Worm (Caenorhabditis elegans): ENCODE results near the gene C25E10.8.

Gene C25E10.8

ce11 chrV:9049271-9049670 lies 4.6 kb downstream of the C25E10.8 start:
- no peak for TF ChIP-seq ceh-62 (tag; optimal IDR thresholded peaks at IDR 0.05)
- TF ChIP-seq T26A8.4 (GFP tag; IDR thresholded peaks at IDR 0.05): no peak
- no peak for TF ChIP-seq nhr-77 (tag; optimal IDR thresholded peaks at IDR 0.05)
- TF ChIP-seq dmd-9 (GFP tag; IDR thresholded peaks at IDR 0.05): no peak
- no peak for TF ChIP-seq lin-29 (GFP tag; IDR thresholded peaks at IDR 0.05)
- no peak for TF ChIP-seq nhr-25 (tag; optimal IDR thresholded peaks at IDR 0.05; ENCODE audit: borderline replicate concordance, insufficient read depth)
- no peak for TF ChIP-seq nhr-41 (GFP tag; IDR thresholded peaks at IDR 0.05)
- no peak for TF ChIP-seq pqm-1 (tag; optimal IDR thresholded peaks at IDR 0.05)
- TF ChIP-seq snpc-4 (tag; optimal IDR thresholded peaks at IDR 0.05): no peak

ce11 chrV:9047555-9048049 lies 6.3 kb downstream of the C25E10.8 start, which contains the start of gene C25E10.17:
Gene C25E10.17 (minus strand): TSS chrV:9047605.
- TF ChIP-seq arid-1 (GFP tag; conservative IDR thresholded peaks at IDR 0.05) (no peak), aha-1 (tag) (peak; percentile 92), nhr-25 (tag; optimal IDR thresholded peaks at IDR 0.05; ENCODE audit: borderline replicate concordance, insufficient read depth) (no peak), sdz-12 (GFP tag; optimal IDR thresholded peaks at IDR 0.05) (no peak)

ce11 chrV:9044871-9045270 lies 9.0 kb downstream of the C25E10.8 start, which contains the start of gene nhr-30:
Gene nhr-30 (plus strand): TSS chrV:9045171.
- TF ChIP-seq unc-62 (GFP tag; optimal IDR thresholded peaks at IDR 0.05 in 1 of 2) (peak in 1 of 2 experiments; percentile 1), unc-62 (tag; optimal IDR thresholded peaks at IDR 0.05) (no peak), ztf-7 (tag; optimal IDR thresholded peaks at IDR 0.05) (no peak), nhr-6 (tag; optimal IDR thresholded peaks at IDR 0.05) (no peak), dmd-9 (GFP tag; IDR thresholded peaks at IDR 0.05) (no peak), arid-1 (GFP tag; conservative IDR thresholded peaks at IDR 0.05) (no peak), unc-39 (tag; optimal IDR thresholded peaks at IDR 0.05) (no peak)

ce11 chrV:9041030-9041429 lies 12.8 kb downstream of the C25E10.8 start, which contains the start of gene cyp-33B1:
Gene cyp-33B1 (plus strand): TSS chrV:9041330.
- TF ChIP-seq nhr-76 (tag; optimal IDR thresholded peaks at IDR 0.05) (no peak), mep-1 (tag; optimal IDR thresholded peaks at IDR 0.05) (no peak), ztf-11 (tag; optimal IDR thresholded peaks at IDR 0.05) (no peak), Y75B8A.6 (GFP tag; IDR thresholded peaks at IDR 0.05) (no peak), spr-1 (tag; optimal IDR thresholded peaks at IDR 0.05) (no peak), hmg-1.1 (GFP tag; IDR thresholded peaks at IDR 0.05) (no peak), ctbp-1 (GFP tag; IDR thresholded peaks at IDR 0.05) (no peak), egl-27 (tag; optimal IDR thresholded peaks at IDR 0.05) (no peak), hlh-11 (tag; optimal IDR thresholded peaks at IDR 0.05) (no peak), F37D6.2 (tag; optimal IDR thresholded peaks at IDR 0.05) (no peak), zfp-3 (GFP tag; conservative IDR thresholded peaks at IDR 0.05) (no peak), nhr-10 (tag; optimal IDR thresholded peaks at IDR 0.05) (no peak), daf-8 (GFP tag; IDR thresholded peaks at IDR 0.05) (no peak), fkh-10 (GFP tag; optimal IDR thresholded peaks at IDR 0.05) (no peak), tag-97 (GFP tag; IDR thresholded peaks at IDR 0.05) (no peak), lin-15B (tag; optimal IDR thresholded peaks at IDR 0.05) (no peak), nhr-6 (tag; optimal IDR thresholded peaks at IDR 0.05) (no peak), unc-39 (tag; optimal IDR thresholded peaks at IDR 0.05) (no peak)

ce11 chrV:9035685-9036084 lies 18.2 kb downstream of the C25E10.8 start, which contains the start of gene srsx-34:
Gene srsx-34 (plus strand): TSS chrV:9035985.
- TF ChIP-seq aha-1 (tag) (peak; percentile 31), F37D6.2 (tag; optimal IDR thresholded peaks at IDR 0.05) (no peak)

- TF ChIP-seq lin-15B (tag; optimal IDR thresholded peaks at IDR 0.05): no peak
- no peak for TF ChIP-seq dve-1 (tag; optimal IDR thresholded peaks at IDR 0.05; ENCODE audit: insufficient read depth)
- TF ChIP-seq ztf-7 (tag; optimal IDR thresholded peaks at IDR 0.05): no peak
- no peak for TF ChIP-seq jun-1 (tag; optimal IDR thresholded peaks at IDR 0.05)
- no peak for TF ChIP-seq skn-1 (tag; optimal IDR thresholded peaks at IDR 0.05)
- TF ChIP-seq aha-1 (tag): peak; percentile 37
- no peak for TF ChIP-seq lir-3 (tag; optimal IDR thresholded peaks at IDR 0.05)
- no peak for TF ChIP-seq zfp-2 (tag; optimal IDR thresholded peaks at IDR 0.05)
Measured at ce11 chrV:9033267-9033666, 20.6 kb downstream of the C25E10.8 start, which contains the start of gene C25E10.4. Gene C25E10.4 (plus strand): TSS chrV:9033567.
